Fruit fly (Drosophila melanogaster): Measurements from ENCODE around the gene CkIalpha.

CkIalpha gene

DNA sequence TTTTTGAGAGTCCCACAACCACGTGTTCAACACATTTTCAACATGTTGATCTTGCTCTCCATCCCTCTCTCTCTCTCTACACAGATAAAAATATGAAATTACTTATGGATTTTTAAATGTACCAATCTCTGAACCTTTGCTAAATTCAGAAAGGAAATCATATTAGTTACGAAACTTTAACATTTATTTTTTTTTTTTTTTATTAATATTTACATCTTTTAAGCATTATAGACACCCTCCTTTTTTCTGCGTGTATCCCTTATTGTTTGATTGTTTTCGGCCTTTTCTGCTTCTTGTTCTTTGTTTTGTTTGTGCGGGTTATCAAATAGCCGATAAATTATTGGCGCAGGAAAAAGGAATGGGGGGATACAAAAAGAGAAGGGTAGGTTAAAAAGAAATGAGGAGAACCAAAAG is 13.1 kb downstream of the CkIalpha start (continued):
- peak; percentile 83 for TF ChIP-seq CG5180 (GFP tag; optimal IDR thresholded peaks at IDR 0.05)
- peak; percentile 96 for TF ChIP-seq lmd (GFP tag; IDR thresholded peaks at IDR 0.05)
- peak; percentile 94 for TF ChIP-seq CG4730 (GFP tag; IDR thresholded peaks at IDR 0.05)
- peak; percentile 95 for TF ChIP-seq fd3F (GFP tag; optimal IDR thresholded peaks at IDR 0.05)
- TF ChIP-seq CHES-1-like (GFP tag; optimal IDR thresholded peaks at IDR 0.05): peak; percentile 81
- TF ChIP-seq repo (GFP tag; optimal IDR thresholded peaks at IDR 0.05): peak; percentile 47
- no peak for TF ChIP-seq Dref (GFP tag; IDR thresholded peaks at IDR 0.05)
- TF ChIP-seq HLH3B (GFP tag; IDR thresholded peaks at IDR 0.05): peak; percentile 96
- TF ChIP-seq wdn (GFP tag; IDR thresholded peaks at IDR 0.05): peak; percentile 90
- peak; percentile 98 for TF ChIP-seq row (GFP tag; IDR thresholded peaks at IDR 0.05)
- peak; percentile 64 for TF ChIP-seq jumu (GFP tag; optimal IDR thresholded peaks at IDR 0.05)
- TF ChIP-seq ab (GFP tag; optimal IDR thresholded peaks at IDR 0.05): no peak
- TF ChIP-seq sens-2 (GFP tag; IDR thresholded peaks at IDR 0.05): peak; percentile 88
- no peak for TF ChIP-seq prd (optimal IDR thresholded peaks at IDR 0.05)
- TF ChIP-seq prd (GFP tag; IDR thresholded peaks at IDR 0.05): peak; percentile 97
- TF ChIP-seq Hmx (GFP tag; optimal IDR thresholded peaks at IDR 0.05): peak; percentile 81
- no peak for TF ChIP-seq Doc2 (GFP tag; IDR thresholded peaks at IDR 0.05)
- peak; percentile 68 for TF ChIP-seq CG11398 (GFP tag; optimal IDR thresholded peaks at IDR 0.05)
- TF ChIP-seq CG7928 (GFP tag; optimal IDR thresholded peaks at IDR 0.05): peak; percentile 57
- TF ChIP-seq MBD-R2 (GFP tag; IDR thresholded peaks at IDR 0.05): peak; percentile 90
- TF ChIP-seq Fer2 (tag; optimal IDR thresholded peaks at IDR 0.05): peak; percentile 96
- TF ChIP-seq CG34422 (GFP tag; IDR thresholded peaks at IDR 0.05): peak; percentile 97
- TF ChIP-seq nmo (GFP tag; optimal IDR thresholded peaks at IDR 0.05): peak; percentile 97
- peak; percentile 92 for TF ChIP-seq HmgZ (tag; optimal IDR thresholded peaks at IDR 0.05)
- peak; percentile 98 for TF ChIP-seq CG10979 (tag; optimal IDR thresholded peaks at IDR 0.05)
- TF ChIP-seq exex (tag; optimal IDR thresholded peaks at IDR 0.05): peak; percentile 84
- no peak for TF ChIP-seq pita (GFP tag; optimal IDR thresholded peaks at IDR 0.05)
- peak; percentile 98 for TF ChIP-seq gsb-n (tag; optimal IDR thresholded peaks at IDR 0.05)
- peak; percentile 90 for TF ChIP-seq CG6854 (GFP tag; optimal IDR thresholded peaks at IDR 0.05)
- TF ChIP-seq Opbp (GFP tag; IDR thresholded peaks at IDR 0.05; ENCODE audit: partially characterized antibody): no peak
- peak; percentile 97 for TF ChIP-seq CG15601 (tag; optimal IDR thresholded peaks at IDR 0.05)
- TF ChIP-seq Dip3 (GFP tag; optimal IDR thresholded peaks at IDR 0.05): peak; percentile 76
- peak; percentile 90 for TF ChIP-seq klu (GFP tag; IDR thresholded peaks at IDR 0.05)
- peak; percentile 91 for TF ChIP-seq CG7271 (tag; optimal IDR thresholded peaks at IDR 0.05)
- peak; percentile 97 for TF ChIP-seq grau (tag; optimal IDR thresholded peaks at IDR 0.05)
- no peak for TF ChIP-seq zen2 (GFP tag; IDR thresholded peaks at IDR 0.05; ENCODE audit: partially characterized antibody)
- peak; percentile 97 for TF ChIP-seq D19A (tag; optimal IDR thresholded peaks at IDR 0.05)
- peak; percentile 96 for TF ChIP-seq lab (GFP tag; optimal IDR thresholded peaks at IDR 0.05)
- peak; percentile 94 for TF ChIP-seq Dbx (GFP tag; IDR thresholded peaks at IDR 0.05)
- peak; percentile 64; the same call in 1 of the 2 replicates for TF ChIP-seq CkIIα-i1 (GFP tag; IDR thresholded peaks at IDR 0.05)
- TF ChIP-seq CG33213 (GFP tag; optimal IDR thresholded peaks at IDR 0.05): peak; percentile 19
- peak; percentile 60 for TF ChIP-seq Myb (GFP tag; optimal IDR thresholded peaks at IDR 0.05)
- peak; percentile 38 for TF ChIP-seq gcm2 (GFP tag; optimal IDR thresholded peaks at IDR 0.05)
- no peak for TF ChIP-seq Neu2 (GFP tag; optimal IDR thresholded peaks at IDR 0.05; ENCODE audit: borderline replicate concordance)
- peak; percentile 87 for TF ChIP-seq CG4617 (GFP tag; optimal IDR thresholded peaks at IDR 0.05; ENCODE audit: borderline replicate concordance)
- peak; percentile 24 for TF ChIP-seq MESR4 (GFP tag; optimal IDR thresholded peaks at IDR 0.05)
- TF ChIP-seq CG31441 (GFP tag; IDR thresholded peaks at IDR 0.05): peak; percentile 99
- peak; percentile 99 for TF ChIP-seq CG8924 (tag; optimal IDR thresholded peaks at IDR 0.05)
- TF ChIP-seq mld (GFP tag; IDR thresholded peaks at IDR 0.05; ENCODE audit: partially characterized antibody): no peak
- peak; percentile 96 for TF ChIP-seq CG4424 (GFP tag; optimal IDR thresholded peaks at IDR 0.05)
- peak; percentile 92; the same call in 1 of the 3 replicates for TF ChIP-seq CG3726 (GFP tag; IDR thresholded peaks at IDR 0.05)

All from whole organism, embryonic.